Worm (Caenorhabditis elegans) whole organism, early embryonic: ENCODE measurements around the gene dhs-9.

Experiments used
- ama-1 ChIP-seq: fragments of 150-350 bp; optimal IDR thresholded peaks from 2 replicates; lab custom pipeline; 2014
- ceh-36 ChIP-seq: sonication (generic microtip); optimal IDR thresholded peaks from 2 replicates; lab custom pipeline; 2016; ENCODE audit warnings: missing genetic modification characterization, inconsistent platforms, missing compliant biosample characterization
- flt-1 ChIP-seq: fragments of 200-800 bp; sonication (Bioruptor generic); IDR thresholded peaks from 2 replicates; pipeline ENCODE4 v1.3.6; 2022; ENCODE audit warnings: missing genetic modification characterization, missing compliant biosample characterization
- tbx-37 ChIP-seq: fragments of 200-800 bp; sonication (Bioruptor generic); conservative IDR thresholded peaks from 2 replicates; pipeline ENCODE4 v1.3.6; 2022; ENCODE audit warnings: missing genetic modification reagents, missing genetic modification characterization, missing compliant biosample characterization

DNA sequence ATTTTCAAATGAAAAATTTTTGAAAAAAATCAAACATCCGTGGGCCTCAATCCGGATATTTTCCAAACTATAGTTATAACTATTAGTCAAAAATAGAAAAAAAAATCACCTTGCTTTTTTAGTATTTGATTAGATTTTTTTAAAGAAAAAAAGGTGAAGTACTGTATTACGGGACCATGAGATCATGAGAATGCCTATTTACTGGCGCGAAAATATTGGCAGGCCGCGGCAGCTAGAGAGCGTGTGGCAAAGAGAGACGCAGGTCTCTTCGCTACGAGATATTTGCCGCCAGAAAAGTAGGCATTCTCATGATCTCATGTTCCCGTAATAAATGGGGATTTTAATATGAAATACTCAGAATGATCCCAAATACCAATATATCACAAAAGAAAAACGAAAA is 37.2 kb upstream of the dhs-9 start:
- no peak for TF ChIP-seq ama-1
- no peak for TF ChIP-seq ceh-36 (tag; lab: Kevin White, UChicago)
- TF ChIP-seq tbx-37 (GFP tag; lab: Robert Waterston, UW): no peak
- no peak for TF ChIP-seq flt-1 (GFP tag; lab: Robert Waterston, UW)
